Fruit fly (Drosophila melanogaster): ENCODE results near the gene Dh31.

dm6 chr2L:8552472-8552871, 45.8 kb upstream of the Dh31 start:
- TF ChIP-seq Myc (optimal IDR thresholded peaks at IDR 0.05) (no peak), Sin3A (optimal IDR thresholded peaks at IDR 0.05) (no peak), psq (optimal IDR thresholded peaks at IDR 0.05) (no peak), insv (optimal IDR thresholded peaks at IDR 0.05) (no peak)
